Fruit fly (Drosophila melanogaster): Measurements from ENCODE around the gene CG11586.

The CG11586 gene

dm6 chr3L:4220679-4221078, 41.6 kb downstream of the CG11586 start (continued):
- TF ChIP-seq CG1603 (tag; optimal IDR thresholded peaks at IDR 0.05): peak; percentile 38

DNA sequence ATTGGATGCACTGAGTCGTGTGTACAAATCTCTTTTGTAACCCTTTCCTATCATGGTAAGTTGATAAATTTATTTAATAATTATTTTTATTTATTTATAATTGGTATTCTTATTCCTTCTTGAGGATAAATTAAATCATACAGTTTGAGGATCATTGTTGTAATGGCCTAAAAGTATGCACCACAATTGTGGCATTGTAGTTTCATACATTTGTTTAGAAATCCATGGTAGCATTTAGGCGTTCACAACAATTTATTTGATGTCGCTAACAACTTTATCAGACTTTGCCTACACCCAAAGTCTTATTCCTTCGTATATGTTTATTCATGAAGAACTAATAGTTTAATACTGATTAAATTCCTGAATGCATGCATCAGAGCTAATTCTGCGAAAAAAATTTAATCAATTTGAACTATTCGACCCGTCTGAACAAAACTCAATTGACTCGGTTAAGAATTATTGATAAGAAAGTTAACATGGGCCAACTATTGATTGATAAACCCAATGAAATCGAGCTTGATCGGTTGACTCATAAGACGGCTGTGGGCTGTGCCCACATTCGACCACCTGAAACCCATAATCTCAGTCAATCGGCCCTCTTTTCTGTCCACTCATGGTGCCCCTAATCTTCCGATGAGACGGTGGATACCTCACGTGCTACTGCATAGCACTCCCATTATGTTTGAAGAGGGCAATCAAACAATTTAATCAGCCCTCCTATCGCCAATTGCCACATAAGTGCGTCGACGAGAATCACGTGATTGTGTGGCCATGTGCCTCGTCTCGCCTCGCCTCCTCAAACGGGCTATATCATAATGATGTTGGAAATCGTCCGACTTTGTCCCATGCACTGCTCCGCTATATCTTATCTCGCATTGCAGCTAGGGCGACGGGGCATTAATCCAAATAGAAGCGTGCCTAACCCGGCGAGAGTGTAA, 42.7 kb downstream of the CG11586 start:
- no peak for TF ChIP-seq CG8359 (GFP tag; optimal IDR thresholded peaks at IDR 0.05; ENCODE audit: borderline replicate concordance)
- no peak for TF ChIP-seq CG11695 (GFP tag; IDR thresholded peaks at IDR 0.05)
- TF ChIP-seq nerfin-2 (GFP tag; IDR thresholded peaks at IDR 0.05; ENCODE audit: partially characterized antibody): no peak
- TF ChIP-seq Oli (tag; optimal IDR thresholded peaks at IDR 0.05): no peak
- TF ChIP-seq ci (GFP tag; IDR thresholded peaks at IDR 0.05): peak; percentile 37; the same call in 1 of the 3 replicates
- TF ChIP-seq CG12299 (tag; optimal IDR thresholded peaks at IDR 0.05): no peak
- peak; percentile 15 for TF ChIP-seq dm (GFP tag; optimal IDR thresholded peaks at IDR 0.05)
- TF ChIP-seq CG18599 (GFP tag; optimal IDR thresholded peaks at IDR 0.05): peak; percentile 24
- no peak for TF ChIP-seq Hsf (GFP tag; optimal IDR thresholded peaks at IDR 0.05)
- TF ChIP-seq Meics (GFP tag; optimal IDR thresholded peaks at IDR 0.05): no peak
- TF ChIP-seq hth (optimal IDR thresholded peaks at IDR 0.05): no peak
- no peak for TF ChIP-seq hb (GFP tag; IDR thresholded peaks at IDR 0.05; ENCODE audit: partially characterized antibody)
- no peak for TF ChIP-seq HHEX (GFP tag; optimal IDR thresholded peaks at IDR 0.05)
- no peak for TF ChIP-seq lbe (GFP tag; optimal IDR thresholded peaks at IDR 0.05)
- no peak for TF ChIP-seq zfh2 (GFP tag; optimal IDR thresholded peaks at IDR 0.05)
- TF ChIP-seq lab (GFP tag; optimal IDR thresholded peaks at IDR 0.05): peak; percentile 32
- no peak for TF ChIP-seq Mes4 (GFP tag; optimal IDR thresholded peaks at IDR 0.05)
- TF ChIP-seq al (GFP tag; IDR thresholded peaks at IDR 0.05): no peak
- TF ChIP-seq gro (GFP tag; optimal IDR thresholded peaks at IDR 0.05): no peak
- no peak for TF ChIP-seq CG4328 (GFP tag; optimal IDR thresholded peaks at IDR 0.05)
- no peak for TF ChIP-seq maf-S (GFP tag; optimal IDR thresholded peaks at IDR 0.05)
- 0 out of 4 replicates have a peak, but pooled peaks have one; percentile 67 for TF ChIP-seq chinmo (GFP tag; IDR thresholded peaks at IDR 0.05; ENCODE audit: partially characterized antibody)
- TF ChIP-seq CG7271 (tag; optimal IDR thresholded peaks at IDR 0.05): no peak
- no peak for TF ChIP-seq sna (GFP tag; IDR thresholded peaks at IDR 0.05; ENCODE audit: partially characterized antibody)
- no peak for TF ChIP-seq CG14014 (GFP tag; IDR thresholded peaks at IDR 0.05)
- no peak for TF ChIP-seq da (GFP tag; optimal IDR thresholded peaks at IDR 0.05)
- TF ChIP-seq lola (GFP tag; optimal IDR thresholded peaks at IDR 0.05): no peak
- TF ChIP-seq hbn (GFP tag; IDR thresholded peaks at IDR 0.05; ENCODE audit: partially characterized antibody): no peak
- no peak for TF ChIP-seq CoRest (tag; optimal IDR thresholded peaks at IDR 0.05)
- peak; percentile 14 for TF ChIP-seq ATbp (GFP tag; optimal IDR thresholded peaks at IDR 0.05)
- no peak for TF ChIP-seq Neu2 (GFP tag; optimal IDR thresholded peaks at IDR 0.05; ENCODE audit: borderline replicate concordance)
- no peak for TF ChIP-seq dysf (GFP tag; IDR thresholded peaks at IDR 0.05)
- no peak for TF ChIP-seq wor (GFP tag; IDR thresholded peaks at IDR 0.05)
- TF ChIP-seq ato (GFP tag; IDR thresholded peaks at IDR 0.05; ENCODE audit: partially characterized antibody): no peak
- TF ChIP-seq dimm (GFP tag; IDR thresholded peaks at IDR 0.05): no peak
- TF ChIP-seq bowl (GFP tag; IDR thresholded peaks at IDR 0.05): no peak
- TF ChIP-seq CG8944 (GFP tag; optimal IDR thresholded peaks at IDR 0.05): no peak
- no peak for TF ChIP-seq Hmx (GFP tag; optimal IDR thresholded peaks at IDR 0.05)
- TF ChIP-seq Kr (GFP tag; optimal IDR thresholded peaks at IDR 0.05): peak; percentile 16
- no peak for TF ChIP-seq grau (tag; optimal IDR thresholded peaks at IDR 0.05)
- TF ChIP-seq Vsx1 (GFP tag; optimal IDR thresholded peaks at IDR 0.05): peak; percentile 72
- TF ChIP-seq CG2712 (tag; optimal IDR thresholded peaks at IDR 0.05): no peak
- TF ChIP-seq grn (GFP tag; optimal IDR thresholded peaks at IDR 0.05): peak; percentile 99
- no peak for TF ChIP-seq CG17359 (tag; optimal IDR thresholded peaks at IDR 0.05)
- TF ChIP-seq TFAM (GFP tag; optimal IDR thresholded peaks at IDR 0.05): no peak

Measured in whole organism, embryonic.